Fruit fly (Drosophila melanogaster): Measurements from ENCODE around the gene Muc18B.

- TF ChIP-seq CG8478 (optimal IDR thresholded peaks at IDR 0.05) = no peak
- TF ChIP-seq psq (optimal IDR thresholded peaks at IDR 0.05) = no peak
- no peak for TF ChIP-seq usp (GFP tag; optimal IDR thresholded peaks at IDR 0.05)
Measured at dm6 chrX:19212954-19213353, 2.4 kb upstream of the Muc18B start, which contains the start of gene Mur18B.

All from whole organism.